Fruit fly (Drosophila melanogaster): ENCODE results near the gene Apc.

Gene Apc

dm6 chr3R:28859058-28859526, 14.5 kb upstream of the Apc start, which contains the start of gene Inx3 (continued):
- TF ChIP-seq sim (GFP tag; IDR thresholded peaks at IDR 0.05), result 0 out of 2 replicates have a peak, but pooled peaks have one; percentile 19
- TF ChIP-seq hkb (optimal IDR thresholded peaks at IDR 0.05), result no peak
- 0 out of 2 replicates have a peak, but pooled peaks have one; percentile 10 for TF ChIP-seq hkb (GFP tag; IDR thresholded peaks at IDR 0.05)
- 0 out of 2 replicates have a peak, but pooled peaks have one; percentile 17 for TF ChIP-seq CG8765 (GFP tag; IDR thresholded peaks at IDR 0.05)
- peak; percentile 13 for TF ChIP-seq CG2202 (tag; optimal IDR thresholded peaks at IDR 0.05)
- TF ChIP-seq tup (GFP tag; optimal IDR thresholded peaks at IDR 0.05), result no peak
- peak; percentile 69 for TF ChIP-seq pros (GFP tag; optimal IDR thresholded peaks at IDR 0.05)
- TF ChIP-seq CG16815 (GFP tag; optimal IDR thresholded peaks at IDR 0.05), result no peak
- TF ChIP-seq cg (GFP tag; optimal IDR thresholded peaks at IDR 0.05), result peak; percentile 74
- TF ChIP-seq abd-A (tag; optimal IDR thresholded peaks at IDR 0.05), result peak; percentile 8
- TF ChIP-seq CG13296 (GFP tag; optimal IDR thresholded peaks at IDR 0.05), result no peak
- TF ChIP-seq her (GFP tag; optimal IDR thresholded peaks at IDR 0.05), result peak; percentile 37
- no peak for TF ChIP-seq CG14965 (GFP tag; optimal IDR thresholded peaks at IDR 0.05; ENCODE audit: borderline replicate concordance)
- peak; percentile 31; the same call in 1 of the 3 replicates for TF ChIP-seq Optix (GFP tag; IDR thresholded peaks at IDR 0.05)
- no peak for TF ChIP-seq CG3995 (GFP tag; optimal IDR thresholded peaks at IDR 0.05)
- TF ChIP-seq CG2199 (GFP tag; IDR thresholded peaks at IDR 0.05), result peak; percentile 89
- TF ChIP-seq CG11398 (GFP tag; optimal IDR thresholded peaks at IDR 0.05), result peak; percentile 15
- TF ChIP-seq CG30020 (tag; optimal IDR thresholded peaks at IDR 0.05), result no peak
- no peak for TF ChIP-seq scrt (GFP tag; optimal IDR thresholded peaks at IDR 0.05)
- TF ChIP-seq NK7.1 (GFP tag; optimal IDR thresholded peaks at IDR 0.05), result no peak
- peak in 1 of 2 experiments; percentile 1 for TF ChIP-seq Hr51 (GFP tag; optimal IDR thresholded peaks at IDR 0.05)
- TF ChIP-seq ftz-f1 (GFP tag; optimal IDR thresholded peaks at IDR 0.05), result peak; percentile 2
- TF ChIP-seq CG42726 (GFP tag; IDR thresholded peaks at IDR 0.05; ENCODE audit: partially characterized antibody), result 0 out of 2 replicates have a peak, but pooled peaks have one; percentile 44
- TF ChIP-seq vvl (GFP tag; IDR thresholded peaks at IDR 0.05), result 0 out of 2 replicates have a peak, but pooled peaks have one; percentile 26
- no peak for TF ChIP-seq Chrac-16 (GFP tag; optimal IDR thresholded peaks at IDR 0.05)
- peak; percentile 12 for TF ChIP-seq CG12219 (GFP tag; optimal IDR thresholded peaks at IDR 0.05)
- TF ChIP-seq crol (GFP tag; IDR thresholded peaks at IDR 0.05), result 0 out of 2 replicates have a peak, but pooled peaks have one; percentile 9
- TF ChIP-seq CG7987 (GFP tag; optimal IDR thresholded peaks at IDR 0.05), result peak; percentile 7
- peak; percentile 56; the same call in 1 of the 3 replicates for TF ChIP-seq zfh1 (GFP tag; IDR thresholded peaks at IDR 0.05)
- peak; percentile 5 for TF ChIP-seq chn (GFP tag; optimal IDR thresholded peaks at IDR 0.05)
- no peak for TF ChIP-seq dimm (GFP tag; IDR thresholded peaks at IDR 0.05)
- peak; percentile 58 for TF ChIP-seq p53 (GFP tag; optimal IDR thresholded peaks at IDR 0.05)
- TF ChIP-seq fd3F (GFP tag; optimal IDR thresholded peaks at IDR 0.05), result no peak
- peak in 1 of 2 experiments; percentile 13 for TF ChIP-seq crp (GFP tag; optimal IDR thresholded peaks at IDR 0.05)
- TF ChIP-seq vnd (GFP tag; IDR thresholded peaks at IDR 0.05; ENCODE audit: partially characterized antibody), result no peak
- TF ChIP-seq lbe (GFP tag; optimal IDR thresholded peaks at IDR 0.05), result peak; percentile 71
- TF ChIP-seq CG10654 (GFP tag; optimal IDR thresholded peaks at IDR 0.05), result no peak
- 0 out of 2 replicates have a peak, but pooled peaks have one; percentile 14 for TF ChIP-seq unc-4 (GFP tag; IDR thresholded peaks at IDR 0.05; ENCODE audit: partially characterized antibody)
- no peak for TF ChIP-seq BtbVII (GFP tag; optimal IDR thresholded peaks at IDR 0.05)
- TF ChIP-seq CG9727 (GFP tag; optimal IDR thresholded peaks at IDR 0.05), result no peak
- TF ChIP-seq corto (GFP tag; optimal IDR thresholded peaks at IDR 0.05), result no peak
- peak; percentile 13 for TF ChIP-seq CrebB (tag; optimal IDR thresholded peaks at IDR 0.05)
- no peak for TF ChIP-seq Nf-YB (GFP tag; optimal IDR thresholded peaks at IDR 0.05)
- no peak for TF ChIP-seq sima (GFP tag; optimal IDR thresholded peaks at IDR 0.05)
- peak; percentile 31 for TF ChIP-seq yki (optimal IDR thresholded peaks at IDR 0.05)
- TF ChIP-seq wek (GFP tag; optimal IDR thresholded peaks at IDR 0.05), result peak; percentile 4
- peak in 1 of 2 experiments; percentile 3 for TF ChIP-seq Pdp1 (GFP tag; optimal IDR thresholded peaks at IDR 0.05)
- TF ChIP-seq Hmr (GFP tag; optimal IDR thresholded peaks at IDR 0.05), result peak; percentile 9
- TF ChIP-seq CG13287 (GFP tag; IDR thresholded peaks at IDR 0.05; ENCODE audit: partially characterized antibody), result peak; percentile 44
